Fruit fly (Drosophila melanogaster): ENCODE results near the gene CG43091.

DNA sequence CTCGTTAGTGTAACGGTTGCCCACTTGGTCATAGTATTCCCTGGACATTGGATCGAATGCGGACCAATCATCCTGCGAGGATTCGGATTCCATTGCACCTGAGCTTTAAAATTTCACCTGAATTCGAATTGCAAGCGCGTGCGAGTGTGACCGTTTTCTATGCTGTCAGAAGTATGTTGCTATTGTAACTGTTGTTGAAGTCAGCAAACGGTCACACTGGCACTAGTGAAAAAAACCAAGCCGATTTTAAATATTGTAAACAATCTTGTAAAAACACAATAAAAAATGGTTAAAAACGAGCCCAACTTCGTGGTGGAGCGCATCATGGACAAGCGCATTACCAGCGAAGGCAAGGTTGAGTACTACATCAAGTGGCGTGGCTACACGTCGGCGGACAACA is 23.1 kb downstream of the CG43091 start, which contains the start of the genes vret and HP1c:
- no peak for TF ChIP-seq CG7987 (GFP tag; optimal IDR thresholded peaks at IDR 0.05)
- TF ChIP-seq CG14860 (GFP tag; IDR thresholded peaks at IDR 0.05; ENCODE audit: partially characterized antibody): no peak
- TF ChIP-seq ttk (GFP tag; IDR thresholded peaks at IDR 0.05): no peak
- no peak for TF ChIP-seq slou (GFP tag; optimal IDR thresholded peaks at IDR 0.05)
- no peak for TF ChIP-seq CG13296 (GFP tag; optimal IDR thresholded peaks at IDR 0.05)
- TF ChIP-seq CG32772 (GFP tag; IDR thresholded peaks at IDR 0.05): no peak
- no peak for TF ChIP-seq Dek (tag; optimal IDR thresholded peaks at IDR 0.05)
- TF ChIP-seq Trl (optimal IDR thresholded peaks at IDR 0.05): no peak
- no peak for TF ChIP-seq Trl (GFP tag; optimal IDR thresholded peaks at IDR 0.05)
- no peak for TF ChIP-seq CG12299 (tag; optimal IDR thresholded peaks at IDR 0.05)
- TF ChIP-seq toy (GFP tag; IDR thresholded peaks at IDR 0.05): no peak
- TF ChIP-seq Hr3 (GFP tag; optimal IDR thresholded peaks at IDR 0.05): no peak

All from whole organism, embryonic.